Worm (Caenorhabditis elegans) whole organism, early embryonic: ENCODE data around the gene vglu-3.

Experiments
- B0310.2 ChIP-seq: sonication (generic microtip); optimal IDR thresholded peaks from 2 replicates; lab custom pipeline; 2016; ENCODE audit warnings: mild to moderate bottlenecking, missing genetic modification characterization, missing compliant biosample characterization
- F13C5.2 ChIP-seq: sonication (generic microtip); optimal IDR thresholded peaks from 2 replicates; lab custom pipeline; 2017; ENCODE audit warnings: mild to moderate bottlenecking, missing genetic modification characterization, inconsistent platforms, missing compliant biosample characterization
- aly-1 ChIP-seq: sonication (generic microtip); optimal IDR thresholded peaks from 2 replicates; lab custom pipeline; 2016; ENCODE audit warnings: missing genetic modification characterization, missing compliant biosample characterization
- ama-1 ChIP-seq: fragments of 150-350 bp; optimal IDR thresholded peaks from 2 replicates; lab custom pipeline; 2014
- ceh-13 ChIP-seq: fragments of 200-800 bp; sonication (Bioruptor generic); optimal IDR thresholded peaks from 2 replicates; lab custom pipeline; 2018; ENCODE audit warnings: mild to moderate bottlenecking, missing genetic modification characterization, missing compliant biosample characterization
- ceh-36 ChIP-seq: sonication (generic microtip); optimal IDR thresholded peaks from 2 replicates; lab custom pipeline; 2016; ENCODE audit warnings: missing genetic modification characterization, inconsistent platforms, missing compliant biosample characterization
- ets-7 ChIP-seq: sonication (generic microtip); optimal IDR thresholded peaks from 2 replicates; lab custom pipeline; 2016; ENCODE audit warnings: missing genotype, missing genetic modification characterization, missing compliant biosample characterization
- flt-1 ChIP-seq: fragments of 200-800 bp; sonication (Bioruptor generic); IDR thresholded peaks from 2 replicates; pipeline ENCODE4 v1.3.6; 2022; ENCODE audit warnings: missing genetic modification characterization, missing compliant biosample characterization
- hmbx-1 ChIP-seq: sonication (generic microtip); optimal IDR thresholded peaks from 2 replicates; lab custom pipeline; 2016; ENCODE audit warnings: mild to moderate bottlenecking, missing genetic modification characterization, missing compliant biosample characterization
- hmg-4 ChIP-seq: fragments of 200-800 bp; sonication (Bioruptor generic); optimal IDR thresholded peaks from 2 replicates; lab custom pipeline; 2018; ENCODE audit warnings: mild to moderate bottlenecking, missing genetic modification characterization, missing compliant biosample characterization
- hnd-1 ChIP-seq: sonication (generic microtip); optimal IDR thresholded peaks from 2 replicates; lab custom pipeline; 2016; ENCODE audit warnings: missing genetic modification characterization, missing compliant biosample characterization
- pes-1 ChIP-seq: fragments of 200-800 bp; sonication (Bioruptor generic); IDR thresholded peaks from 2 replicates; pipeline ENCODE4 v1.3.6; 2022; ENCODE audit warnings: missing genetic modification reagents, missing genetic modification characterization, missing compliant biosample characterization
- scrt-1 ChIP-seq: fragments of 200-800 bp; sonication (Bioruptor generic); IDR thresholded peaks from 2 replicates; pipeline ENCODE4 v1.3.6; 2022; ENCODE audit warnings: missing genetic modification characterization, missing compliant biosample characterization
- sea-1 ChIP-seq: fragments of 200-800 bp; sonication (Bioruptor generic); conservative IDR thresholded peaks from 2 replicates; pipeline ENCODE4 v1.3.6; 2022; ENCODE audit warnings: missing genetic modification characterization, missing compliant biosample characterization
- tbx-11 ChIP-seq: fragments of 200-800 bp; sonication (Bioruptor generic); IDR thresholded peaks from 2 replicates; pipeline ENCODE4 v1.3.6; 2022; ENCODE audit warnings: missing genetic modification characterization, missing compliant biosample characterization
- tbx-37 ChIP-seq: fragments of 200-800 bp; sonication (Bioruptor generic); conservative IDR thresholded peaks from 2 replicates; pipeline ENCODE4 v1.3.6; 2022; ENCODE audit warnings: missing genetic modification reagents, missing genetic modification characterization, missing compliant biosample characterization
- tra-4 ChIP-seq: sonication (generic microtip); optimal IDR thresholded peaks from 2 replicates; lab custom pipeline; 2017; ENCODE audit warnings: missing genetic modification characterization, missing compliant biosample characterization

The vglu-3 gene

DNA sequence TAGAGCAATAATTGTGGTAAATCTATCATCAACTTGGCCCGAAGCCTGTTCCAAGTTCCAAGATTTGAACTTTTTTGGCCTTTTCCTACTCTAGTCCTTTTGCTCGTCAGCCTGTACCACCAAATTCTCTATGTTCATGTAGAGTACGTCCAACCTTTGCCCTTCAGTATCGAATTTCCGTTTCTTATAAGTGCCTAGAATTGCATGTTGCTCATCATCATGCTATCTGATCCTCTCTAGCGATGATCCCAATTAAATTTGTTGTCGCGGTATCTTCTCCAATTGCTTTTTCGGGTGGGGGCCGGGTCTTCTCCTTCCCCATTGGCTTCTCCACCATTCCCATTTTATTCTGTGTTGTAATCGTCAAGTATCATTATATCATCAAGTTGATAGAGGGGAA, 6.2 kb upstream of the vglu-3 start:
- no peak for TF ChIP-seq hnd-1 (tag; lab: Kevin White, UChicago)
- no peak for TF ChIP-seq ama-1 (lab: Kevin White, UChicago)
- no peak for TF ChIP-seq tra-4 (tag; lab: Kevin White, UChicago)
- TF ChIP-seq flt-1 = no peak
- TF ChIP-seq pes-1 (GFP tag; lab: Robert Waterston, UW) = no peak
- TF ChIP-seq ceh-13 (GFP tag; lab: Kevin White, UChicago) = no peak
- TF ChIP-seq hmg-4 = no peak
- TF ChIP-seq tbx-37 (GFP tag; lab: Robert Waterston, UW) = no peak
- TF ChIP-seq tbx-11 (GFP tag; lab: Robert Waterston, UW) = no peak
- TF ChIP-seq ets-7 = no peak
- no peak for TF ChIP-seq scrt-1 (GFP tag; lab: Robert Waterston, UW)
- TF ChIP-seq ceh-36 = no peak
- TF ChIP-seq F13C5.2 = no peak
- TF ChIP-seq sea-1 (GFP tag; lab: Robert Waterston, UW) = no peak
- TF ChIP-seq aly-1 (tag; lab: Kevin White, UChicago) = no peak
- no peak for TF ChIP-seq hmbx-1

DNA sequence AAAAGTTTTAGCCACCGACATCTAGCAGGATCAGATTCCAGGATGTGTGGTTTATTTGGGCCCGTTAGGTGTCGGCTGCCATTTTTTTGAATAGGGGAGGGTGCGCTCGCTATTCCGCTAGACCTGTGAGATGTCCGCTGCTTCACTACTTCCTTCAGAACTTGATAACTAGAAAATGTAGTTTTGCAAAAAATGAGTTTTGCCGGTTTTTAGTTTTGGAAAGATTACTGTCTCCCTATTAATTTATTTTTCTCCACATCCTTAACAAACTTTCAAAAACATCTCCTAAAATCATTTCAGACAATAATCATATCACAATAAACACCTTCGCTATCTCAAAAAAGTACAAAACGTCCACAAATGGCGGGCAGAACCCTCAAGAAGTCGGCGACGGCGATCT, 5.3 kb upstream of the vglu-3 start, which contains the start of gene vglu-2:
Gene vglu-2, plus strand, starts transcription at position 301 of the 400 bp plus-strand sequence.
- TF ChIP-seq tbx-11 (GFP tag; lab: Robert Waterston, UW) (no peak), ceh-13 (GFP tag; lab: Kevin White, UChicago) (no peak), pes-1 (GFP tag; lab: Robert Waterston, UW) (no peak)

ce11 chrIII:10296904-10297303, 3.3 kb upstream of the vglu-3 start:
- TF ChIP-seq ceh-36 = no peak

ce11 chrIII:10305295-10305694, 5.1 kb downstream of the vglu-3 start:
- TF ChIP-seq tbx-11 (GFP tag; lab: Robert Waterston, UW) (no peak), ama-1 (lab: Kevin White, UChicago) (no peak), hnd-1 (tag; lab: Kevin White, UChicago) (no peak)

- TF ChIP-seq flt-1 (no peak), hnd-1 (tag; lab: Kevin White, UChicago) (no peak), ceh-13 (GFP tag; lab: Kevin White, UChicago) (no peak)
These were observed 5.9 kb downstream of the vglu-3 start, which contains the start of gene T07A5.1 for ce11 chrIII:10306049-10306448. Gene T07A5.1, minus strand, starts transcription at chrIII:10306197.

DNA sequence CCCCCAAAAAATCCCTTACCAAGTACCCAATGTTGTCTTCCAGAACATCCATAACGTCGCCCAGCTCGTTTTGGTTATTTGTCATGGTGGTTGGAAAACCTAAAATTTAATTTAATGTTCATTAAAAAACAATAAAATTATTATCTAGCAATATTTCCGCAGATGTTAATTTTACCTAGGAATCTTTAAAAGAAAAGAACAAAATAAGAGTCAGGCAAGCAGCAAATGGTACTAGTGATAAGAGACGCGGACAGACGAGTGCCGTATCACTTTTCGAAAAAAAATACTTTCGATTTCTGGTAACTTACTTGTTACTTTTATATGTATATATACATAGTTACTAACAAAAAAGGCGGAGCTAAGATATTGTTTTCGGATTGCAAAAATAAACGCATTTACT, 10.8 kb downstream of the vglu-3 start, which contains the start of gene T07A5.7:
Gene T07A5.7, minus strand, starts transcription at position 101 of the 400 bp plus-strand sequence.
- TF ChIP-seq hmbx-1 = no peak
- no peak for TF ChIP-seq ceh-36
- no peak for TF ChIP-seq F13C5.2
- no peak for TF ChIP-seq ceh-13 (GFP tag; lab: Kevin White, UChicago)
- no peak for TF ChIP-seq hnd-1 (tag; lab: Kevin White, UChicago)
- no peak for TF ChIP-seq tbx-37 (GFP tag; lab: Robert Waterston, UW)
- no peak for TF ChIP-seq ama-1 (lab: Kevin White, UChicago)
- TF ChIP-seq scrt-1 (GFP tag; lab: Robert Waterston, UW) = no peak
- TF ChIP-seq tra-4 (tag; lab: Kevin White, UChicago) = no peak
- TF ChIP-seq flt-1 = no peak
- no peak for TF ChIP-seq B0310.2 (tag; lab: Kevin White, UChicago)
- TF ChIP-seq tbx-11 (GFP tag; lab: Robert Waterston, UW) = no peak
- TF ChIP-seq ets-7 = no peak
- no peak for TF ChIP-seq aly-1 (tag; lab: Kevin White, UChicago)
- no peak for TF ChIP-seq pes-1 (GFP tag; lab: Robert Waterston, UW)

ce11 chrIII:10314234-10314633, 14.1 kb downstream of the vglu-3 start:
- TF ChIP-seq ama-1 (lab: Kevin White, UChicago) (no peak), tra-4 (tag; lab: Kevin White, UChicago) (no peak), flt-1 (no peak), tbx-37 (GFP tag; lab: Robert Waterston, UW) (no peak), ets-7 (no peak), B0310.2 (tag; lab: Kevin White, UChicago) (no peak), pes-1 (GFP tag; lab: Robert Waterston, UW) (no peak), hmbx-1 (no peak), tbx-11 (GFP tag; lab: Robert Waterston, UW) (no peak), sea-1 (GFP tag; lab: Robert Waterston, UW) (no peak), ceh-36 (no peak), aly-1 (tag; lab: Kevin White, UChicago) (no peak), hnd-1 (tag; lab: Kevin White, UChicago) (no peak)

ce11 chrIII:10318062-10318609, 18.0 kb downstream of the vglu-3 start, which contains the start of the genes unc-50 and ostf-4:
Gene unc-50, minus strand, starts transcription at chrIII:10318162.
Gene ostf-4, minus strand, starts transcription at chrIII:10318559.
- TF ChIP-seq pes-1 (GFP tag; lab: Robert Waterston, UW) (no peak), scrt-1 (GFP tag; lab: Robert Waterston, UW) (no peak), tra-4 (tag; lab: Kevin White, UChicago) (no peak), B0310.2 (tag; lab: Kevin White, UChicago) (no peak), aly-1 (tag; lab: Kevin White, UChicago) (no peak), ceh-36 (no peak)

DNA sequence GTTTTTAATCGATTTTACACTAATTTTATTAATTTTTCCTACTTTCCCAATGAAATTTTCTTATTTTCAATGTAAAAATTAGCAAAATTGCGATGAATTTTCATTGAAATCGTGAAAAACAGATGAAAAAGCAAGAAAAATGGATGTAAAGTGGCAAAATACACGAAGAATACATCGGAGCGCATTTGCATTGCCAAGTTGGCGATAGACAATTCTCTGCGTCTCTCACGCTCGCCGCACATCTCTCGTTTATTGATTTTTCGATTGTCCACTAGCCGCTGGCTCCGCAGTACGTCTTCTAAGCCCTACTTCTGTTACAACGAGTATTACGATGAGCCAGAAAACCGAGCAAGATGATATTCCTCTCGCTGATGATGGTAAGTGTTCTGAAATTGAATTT, 18.6 kb downstream of the vglu-3 start, which contains the start of gene unc-69:
Gene unc-69, plus strand, starts transcription at position 185 of the 400 bp plus-strand sequence.
- no peak for TF ChIP-seq pes-1 (GFP tag; lab: Robert Waterston, UW)
- no peak for TF ChIP-seq hmg-4
- no peak for TF ChIP-seq aly-1 (tag; lab: Kevin White, UChicago)
- no peak for TF ChIP-seq ets-7
- no peak for TF ChIP-seq tbx-37 (GFP tag; lab: Robert Waterston, UW)
- TF ChIP-seq tbx-11 (GFP tag; lab: Robert Waterston, UW) = no peak
- no peak for TF ChIP-seq F13C5.2
- no peak for TF ChIP-seq ama-1 (lab: Kevin White, UChicago)
- TF ChIP-seq hmbx-1 = no peak
- no peak for TF ChIP-seq flt-1
- TF ChIP-seq sea-1 (GFP tag; lab: Robert Waterston, UW) = no peak
- no peak for TF ChIP-seq hnd-1 (tag; lab: Kevin White, UChicago)
- TF ChIP-seq ceh-36 = no peak
- TF ChIP-seq B0310.2 (tag; lab: Kevin White, UChicago) = no peak
- TF ChIP-seq scrt-1 (GFP tag; lab: Robert Waterston, UW) = no peak
- TF ChIP-seq ceh-13 (GFP tag; lab: Kevin White, UChicago) = no peak
- no peak for TF ChIP-seq tra-4 (tag; lab: Kevin White, UChicago)
